Fruit fly (Drosophila melanogaster): ENCODE measurements around the gene CG32808.

CG32808 gene

dm6 chrX:1482840-1483518 lies 13.4 kb upstream of the CG32808 start, which contains the start of the genes sta and inc (continued):
- no peak for TF ChIP-seq Aef1 (GFP tag; IDR thresholded peaks at IDR 0.05)
- no peak for TF ChIP-seq nau (GFP tag; optimal IDR thresholded peaks at IDR 0.05)
- no peak for TF ChIP-seq CG10959 (GFP tag; IDR thresholded peaks at IDR 0.05)
- TF ChIP-seq tgo (GFP tag; IDR thresholded peaks at IDR 0.05): no peak; the same call in 2 of the 3 replicates
- no peak for TF ChIP-seq gem (tag; optimal IDR thresholded peaks at IDR 0.05)
- TF ChIP-seq CG9727 (GFP tag; optimal IDR thresholded peaks at IDR 0.05): peak; percentile 71
- peak; percentile 6 for TF ChIP-seq luna (GFP tag; optimal IDR thresholded peaks at IDR 0.05)
- no peak for TF ChIP-seq ham (GFP tag; IDR thresholded peaks at IDR 0.05)
- TF ChIP-seq CG12236 (GFP tag; optimal IDR thresholded peaks at IDR 0.05): no peak
- TF ChIP-seq usp (GFP tag; optimal IDR thresholded peaks at IDR 0.05): no peak
- TF ChIP-seq nmo (GFP tag; optimal IDR thresholded peaks at IDR 0.05): peak; percentile 67
- TF ChIP-seq crol (GFP tag; IDR thresholded peaks at IDR 0.05): no peak
- peak; percentile 75 for TF ChIP-seq NfI (GFP tag; optimal IDR thresholded peaks at IDR 0.05)
- peak; percentile 46 for TF ChIP-seq kah (GFP tag; optimal IDR thresholded peaks at IDR 0.05)
- peak; percentile 60 for TF ChIP-seq CG7556 (GFP tag; optimal IDR thresholded peaks at IDR 0.05)
- TF ChIP-seq Ada2b (GFP tag; IDR thresholded peaks at IDR 0.05): peak; percentile 10; the same call in 1 of the 2 replicates
- TF ChIP-seq pho (GFP tag; optimal IDR thresholded peaks at IDR 0.05): peak; percentile 42
- TF ChIP-seq pzg (GFP tag; optimal IDR thresholded peaks at IDR 0.05): peak; percentile 98
- no peak for TF ChIP-seq mld (GFP tag; IDR thresholded peaks at IDR 0.05; ENCODE audit: partially characterized antibody)
- peak; percentile 15 for TF ChIP-seq D19A (tag; optimal IDR thresholded peaks at IDR 0.05)
- peak; percentile 42 for TF ChIP-seq cwo (GFP tag; optimal IDR thresholded peaks at IDR 0.05)
- TF ChIP-seq CG2116 (GFP tag; optimal IDR thresholded peaks at IDR 0.05): peak; percentile 81
- TF ChIP-seq CG8089 (GFP tag; optimal IDR thresholded peaks at IDR 0.05): peak; percentile 45
- no peak for TF ChIP-seq gcm2 (GFP tag; optimal IDR thresholded peaks at IDR 0.05)
- no peak for TF ChIP-seq CG32772 (GFP tag; IDR thresholded peaks at IDR 0.05)
- TF ChIP-seq ab (GFP tag; optimal IDR thresholded peaks at IDR 0.05): no peak
- TF ChIP-seq maf-S (GFP tag; optimal IDR thresholded peaks at IDR 0.05): peak; percentile 24
- TF ChIP-seq Pdp1 (GFP tag; optimal IDR thresholded peaks at IDR 0.05): peak; percentile 40 to 65
- TF ChIP-seq CG17802 (tag; optimal IDR thresholded peaks at IDR 0.05): peak; percentile 20
- peak; percentile 58; the same call in 2 of the 3 replicates for TF ChIP-seq CG16813 (GFP tag; IDR thresholded peaks at IDR 0.05; ENCODE audit: partially characterized antibody)
- peak; percentile 52 for TF ChIP-seq Fer2 (tag; optimal IDR thresholded peaks at IDR 0.05)
- TF ChIP-seq CG1602 (GFP tag; optimal IDR thresholded peaks at IDR 0.05): no peak
- peak; percentile 80 for TF ChIP-seq CG18599 (GFP tag; optimal IDR thresholded peaks at IDR 0.05)
- peak; percentile 94 for TF ChIP-seq YL-1 (GFP tag; optimal IDR thresholded peaks at IDR 0.05)
- peak; percentile 78 for TF ChIP-seq sd (tag; optimal IDR thresholded peaks at IDR 0.05)
- TF ChIP-seq Bteb2 (GFP tag; optimal IDR thresholded peaks at IDR 0.05): peak; percentile 68
- TF ChIP-seq dan (GFP tag; IDR thresholded peaks at IDR 0.05): no peak
- TF ChIP-seq repo (GFP tag; optimal IDR thresholded peaks at IDR 0.05): peak; percentile 54
- peak; percentile 68; the same call in 1 of the 3 replicates for TF ChIP-seq so (GFP tag; IDR thresholded peaks at IDR 0.05)
- 0 out of 2 replicates have a peak, but pooled peaks have one; percentile 5 for TF ChIP-seq H2.0 (GFP tag; IDR thresholded peaks at IDR 0.05)
- TF ChIP-seq E2f2 (GFP tag; IDR thresholded peaks at IDR 0.05): peak; percentile 92
- peak; percentile 51; the same call in 1 of the 2 replicates for TF ChIP-seq CG17328 (GFP tag; IDR thresholded peaks at IDR 0.05)
- no peak for TF ChIP-seq disco-r (GFP tag; optimal IDR thresholded peaks at IDR 0.05)
- TF ChIP-seq schlank (tag; optimal IDR thresholded peaks at IDR 0.05): peak; percentile 67
- TF ChIP-seq CG2199 (GFP tag; IDR thresholded peaks at IDR 0.05): 0 out of 3 replicates have a peak, but pooled peaks have one; percentile 16
- peak; percentile 32; the same call in 1 of the 2 replicates for TF ChIP-seq CG16779 (GFP tag; IDR thresholded peaks at IDR 0.05)
- no peak for TF ChIP-seq CG12942 (GFP tag; optimal IDR thresholded peaks at IDR 0.05)
- TF ChIP-seq pros (GFP tag; optimal IDR thresholded peaks at IDR 0.05): peak; percentile 32
- TF ChIP-seq CG18476 (GFP tag; optimal IDR thresholded peaks at IDR 0.05): peak; percentile 5
